Fruit fly (Drosophila melanogaster) whole organism, embryonic: ENCODE data around the gene CG5910.

Source experiments
- Abd-B ChIP-seq: fragments of 200-800 bp; sonication (Bioruptor generic); optimal IDR thresholded peaks from 2 replicates; lab custom pipeline; 2018; ENCODE audit warnings: missing biosample characterization, mild to moderate bottlenecking, missing genetic modification characterization, moderate library complexity
- CG1024 ChIP-seq: fragments of 200-800 bp; sonication (Bioruptor generic); IDR thresholded peaks from 2 replicates; pipeline ENCODE4 v1.3.6; 2022; ENCODE audit warnings: missing biosample characterization, missing genetic modification characterization
- CG10321 ChIP-seq: fragments of 200-800 bp; sonication (Bioruptor generic); IDR thresholded peaks from 2 replicates; pipeline ENCODE4 v1.3.6; 2022; ENCODE audit warnings: missing biosample characterization, missing genetic modification characterization
- CG10366 ChIP-seq: fragments of 200-800 bp; sonication (Bioruptor generic); IDR thresholded peaks from 2 replicates; pipeline ENCODE4 v1.3.6; 2022; ENCODE audit warnings: missing biosample characterization, missing genetic modification characterization
- CG10654 ChIP-seq: fragments of 200-800 bp; sonication (Bioruptor generic); optimal IDR thresholded peaks from 2 replicates; lab custom pipeline; 2016; ENCODE audit warnings: missing biosample characterization, missing genetic modification characterization
- CG11398 ChIP-seq: fragments of 200-800 bp; sonication (Bioruptor generic); optimal IDR thresholded peaks from 2 replicates; lab custom pipeline; 2016; ENCODE audit warnings: missing biosample characterization, missing genetic modification characterization
- CG11560 ChIP-seq: fragments of 200-800 bp; sonication (Bioruptor generic); IDR thresholded peaks from 3 replicates; pipeline ENCODE4 v1.3.6; 2022; ENCODE audit warnings: missing biosample characterization, missing genetic modification characterization
- CG12071 ChIP-seq: fragments of 200-800 bp; sonication (Bioruptor generic); optimal IDR thresholded peaks from 3 replicates; lab custom pipeline; 2018; ENCODE audit warnings: missing biosample characterization, mild to moderate bottlenecking, missing genetic modification characterization
- CG1529 ChIP-seq: fragments of 200-800 bp; sonication (Bioruptor generic); optimal IDR thresholded peaks from 3 replicates; lab custom pipeline; 2018; ENCODE audit warnings: missing biosample characterization, missing genetic modification characterization
- CG2199 ChIP-seq: fragments of 200-800 bp; sonication (Bioruptor generic); IDR thresholded peaks from 3 replicates; pipeline ENCODE4 v1.3.6; 2022; ENCODE audit warnings: missing biosample characterization, missing genetic modification characterization
- CG30020 ChIP-seq: fragments of 200-800 bp; optimal IDR thresholded peaks from 2 replicates; lab custom pipeline; 2019; ENCODE audit warnings: missing biosample characterization, mild to moderate bottlenecking, missing genetic modification characterization, moderate library complexity
- CG30403 ChIP-seq: fragments of 200-800 bp; sonication (Bioruptor generic); optimal IDR thresholded peaks from 3 replicates; lab custom pipeline; 2016; ENCODE audit warnings: missing biosample characterization, missing genetic modification characterization
- CG31388 ChIP-seq: fragments of 200-800 bp; sonication (Bioruptor generic); optimal IDR thresholded peaks from 2 replicates; lab custom pipeline; 2016; ENCODE audit warnings: missing biosample characterization, missing genetic modification characterization
- CG3847 ChIP-seq: fragments of 200-800 bp; sonication (Bioruptor generic); IDR thresholded peaks from 2 replicates; pipeline ENCODE4 v1.3.6; 2022; ENCODE audit warnings: missing biosample characterization, missing genetic modification characterization
- CG42726 ChIP-seq: fragments of 200-800 bp; sonication (Bioruptor generic); IDR thresholded peaks from 2 replicates; pipeline ENCODE4 v1.3.6; 2022; ENCODE audit warnings: missing biosample characterization, missing genetic modification characterization; ENCODE audit not compliant: partially characterized antibody
- CG7987 ChIP-seq: fragments of 200-800 bp; sonication (Bioruptor generic); optimal IDR thresholded peaks from 2 replicates; lab custom pipeline; 2018; ENCODE audit warnings: missing biosample characterization, mild to moderate bottlenecking, missing genetic modification characterization, moderate library complexity
- CG8290 ChIP-seq, 3 experiments: fragments of 200-800 bp; sonication (Bioruptor generic); optimal IDR thresholded peaks; 2 replicates each; lab custom pipeline; 2016 to 2019; ENCODE audit warnings: missing biosample characterization in 3 of 3, missing genetic modification characterization in 3 of 3, mild to moderate bottlenecking in 2 of 3, moderate library complexity in 1 of 3
- CG8944 ChIP-seq: fragments of 200-800 bp; sonication (Bioruptor generic); optimal IDR thresholded peaks from 3 replicates; lab custom pipeline; 2016; ENCODE audit warnings: missing biosample characterization, missing genetic modification characterization
- CG9817 ChIP-seq: fragments of 200-800 bp; sonication (Bioruptor generic); optimal IDR thresholded peaks from 2 replicates; lab custom pipeline; 2018; ENCODE audit warnings: missing biosample characterization, mild to moderate bottlenecking, missing genetic modification characterization, moderate library complexity
- CHES-1-like ChIP-seq: fragments of 200-800 bp; sonication (Bioruptor generic); optimal IDR thresholded peaks from 2 replicates; lab custom pipeline; 2016; ENCODE audit warnings: missing biosample characterization, missing genetic modification characterization
- D ChIP-seq, 2 experiments: fragments of 200-800 bp in 1 of 2; fragments of >200 bp in 1 of 2; sonication (Bioruptor generic) in 1 of 2; optimal IDR thresholded peaks; 2 replicates in 1 of 2; 3 replicates in 1 of 2; lab custom pipeline; 2017; ENCODE audit warnings: mild to moderate bottlenecking in 1 of 2, missing biosample characterization in 1 of 2, missing genetic modification characterization in 1 of 2, missing genetic modification reagents in 1 of 2
- Dbx ChIP-seq: fragments of 200-800 bp; sonication (Bioruptor generic); IDR thresholded peaks from 3 replicates; pipeline ENCODE4 v1.3.6; 2022; ENCODE audit warnings: missing biosample characterization, missing genetic modification characterization
- Dref ChIP-seq: fragments of 200-800 bp; sonication (Bioruptor generic); IDR thresholded peaks from 2 replicates; pipeline ENCODE4 v1.3.6; 2022; ENCODE audit warnings: missing biosample characterization, missing genetic modification characterization
- H15 ChIP-seq: fragments of 200-800 bp; sonication (Bioruptor generic); IDR thresholded peaks from 3 replicates; pipeline ENCODE4 v1.3.6; 2022; ENCODE audit warnings: missing biosample characterization, missing genetic modification characterization
- Hmr ChIP-seq: fragments of 200-800 bp; sonication (Bioruptor generic); optimal IDR thresholded peaks from 3 replicates; lab custom pipeline; 2017; ENCODE audit warnings: mild to moderate bottlenecking, missing biosample characterization, missing genetic modification reagents, missing genetic modification characterization
- Nf-YA ChIP-seq: fragments of 200-800 bp; sonication (Bioruptor generic); IDR thresholded peaks from 2 replicates; pipeline ENCODE4 v1.3.6; 2022; ENCODE audit warnings: missing biosample characterization, missing genetic modification characterization
- Ptx1 ChIP-seq: fragments of 200-800 bp; sonication (Bioruptor generic); IDR thresholded peaks from 2 replicates; pipeline ENCODE4 v1.3.6; 2022; ENCODE audit warnings: missing biosample characterization, missing genetic modification characterization
- Sox100B ChIP-seq: fragments of 200-800 bp; sonication (Bioruptor generic); optimal IDR thresholded peaks from 3 replicates; lab custom pipeline; 2018; ENCODE audit warnings: missing biosample characterization, mild to moderate bottlenecking, missing genetic modification characterization
- YL-1 ChIP-seq: fragments of 200-800 bp; sonication (Bioruptor generic); optimal IDR thresholded peaks from 3 replicates; lab custom pipeline; 2017; ENCODE audit warnings: missing biosample characterization, mild to moderate bottlenecking, missing genetic modification characterization
- ac ChIP-seq: fragments of 200-800 bp; sonication (Bioruptor generic); optimal IDR thresholded peaks from 3 replicates; lab custom pipeline; 2017; ENCODE audit warnings: missing biosample characterization, mild to moderate bottlenecking, missing genetic modification characterization
- btn ChIP-seq: fragments of 200-800 bp; sonication (Bioruptor generic); optimal IDR thresholded peaks from 2 replicates; lab custom pipeline; 2016; ENCODE audit warnings: missing biosample characterization, missing genetic modification characterization
- dmrt11E ChIP-seq: fragments of 200-800 bp; sonication (Bioruptor generic); optimal IDR thresholded peaks from 3 replicates; lab custom pipeline; 2018; ENCODE audit warnings: missing biosample characterization, mild to moderate bottlenecking, missing genetic modification characterization, moderate library complexity
- dysf ChIP-seq: fragments of 200-800 bp; sonication (Bioruptor generic); IDR thresholded peaks from 3 replicates; pipeline ENCODE4 v1.3.6; 2022; ENCODE audit warnings: missing biosample characterization, missing genetic modification characterization
- eyg ChIP-seq: fragments of 200-800 bp; sonication (Bioruptor generic); optimal IDR thresholded peaks from 3 replicates; lab custom pipeline; 2016; ENCODE audit warnings: missing biosample characterization, missing genetic modification characterization
- fru ChIP-seq: fragments of >200 bp; optimal IDR thresholded peaks from 2 replicates; lab custom pipeline; 2017
- gro ChIP-seq: fragments of 200-800 bp; sonication (Bioruptor generic); optimal IDR thresholded peaks from 2 replicates; lab custom pipeline; 2016; ENCODE audit warnings: missing biosample characterization, missing genetic modification characterization
- lov ChIP-seq, 2 experiments: fragments of 200-800 bp in 1 of 2; fragments of >200 bp in 1 of 2; sonication (Bioruptor generic) in 1 of 2; IDR thresholded peaks in 1 of 2; optimal IDR thresholded peaks in 1 of 2; 2 replicates in 1 of 2; 3 replicates in 1 of 2; pipeline versions ENCODE4 v1.3.6 to Lab custom; 2017 to 2022; ENCODE audit warnings: missing biosample characterization in 1 of 2, missing genetic modification characterization in 1 of 2
- nerfin-1 ChIP-seq: fragments of 200-800 bp; sonication (Bioruptor generic); optimal IDR thresholded peaks from 3 replicates; lab custom pipeline; 2019; ENCODE audit warnings: missing biosample characterization, mild to moderate bottlenecking, missing genetic modification characterization, moderate library complexity
- onecut ChIP-seq: fragments of 200-800 bp; sonication (Bioruptor generic); IDR thresholded peaks from 2 replicates; pipeline ENCODE4 v1.3.6; 2022; ENCODE audit warnings: missing biosample characterization, missing genetic modification characterization
- pros ChIP-seq: fragments of 200-800 bp; sonication (Bioruptor generic); optimal IDR thresholded peaks from 3 replicates; lab custom pipeline; 2019; ENCODE audit warnings: missing biosample characterization, mild to moderate bottlenecking, missing genetic modification characterization, moderate library complexity
- repo ChIP-seq: fragments of 200-800 bp; sonication (Bioruptor generic); optimal IDR thresholded peaks from 2 replicates; lab custom pipeline; 2016; ENCODE audit warnings: missing biosample characterization, missing genetic modification characterization
- seq ChIP-seq: fragments of 200-800 bp; sonication (Bioruptor generic); IDR thresholded peaks from 2 replicates; pipeline ENCODE4 v1.3.6; 2022; ENCODE audit warnings: missing biosample characterization, missing genetic modification characterization
- sna ChIP-seq: fragments of 200-800 bp; sonication (Bioruptor generic); IDR thresholded peaks from 2 replicates; pipeline ENCODE4 v1.3.6; 2022; ENCODE audit warnings: missing biosample characterization, missing genetic modification characterization; ENCODE audit not compliant: partially characterized antibody
- sug ChIP-seq: fragments of 200-800 bp; optimal IDR thresholded peaks from 2 replicates; lab custom pipeline; 2019; ENCODE audit warnings: missing biosample characterization, mild to moderate bottlenecking, missing genetic modification characterization, moderate library complexity
- twi ChIP-seq: fragments of 200-800 bp; optimal IDR thresholded peaks from 2 replicates; lab custom pipeline; 2019; ENCODE audit warnings: missing biosample characterization, mild to moderate bottlenecking, missing genetic modification characterization, moderate library complexity

The CG5910 gene

dm6 chr3L:20405337-20405887 lies 36.8 kb upstream of the CG5910 start (continued):
- no peak for TF ChIP-seq CG11560 (tag; lab: Robert Waterston, UW)
- peak; percentile 13 for TF ChIP-seq ac
- no peak for TF ChIP-seq CG1024 (GFP tag; lab: Robert Waterston, UW)
- TF ChIP-seq nerfin-1 (tag; lab: Kevin White, UChicago), result peak; percentile 8
- peak; percentile 82 for TF ChIP-seq D (optimal IDR thresholded peaks at IDR 0.05; lab: Kevin White, UChicago)
- no peak for TF ChIP-seq D (GFP tag; optimal IDR thresholded peaks at IDR 0.05; lab: Kevin White, UChicago)
- no peak for TF ChIP-seq repo (GFP tag; lab: Kevin White, UChicago)
- peak; percentile 19; the same call in 1 of the 3 replicates for TF ChIP-seq CG2199
- 0 out of 2 replicates have a peak, but pooled peaks have one; percentile 6 for TF ChIP-seq seq
- TF ChIP-seq pros (GFP tag; lab: Kevin White, UChicago), result peak; percentile 44
- TF ChIP-seq btn (GFP tag; lab: Kevin White, UChicago), result no peak
- TF ChIP-seq CG9817 (tag; lab: Kevin White, UChicago), result no peak
- peak; percentile 92 for TF ChIP-seq twi (tag; lab: Kevin White, UChicago)
- no peak for TF ChIP-seq CG10321 (GFP tag; lab: Robert Waterston, UW)
- TF ChIP-seq CHES-1-like (GFP tag; lab: Kevin White, UChicago), result no peak

- TF ChIP-seq Sox100B (GFP tag; lab: Kevin White, UChicago), result peak; percentile 29
- TF ChIP-seq Dbx (GFP tag; lab: Robert Waterston, UW), result no peak
- no peak for TF ChIP-seq CG31388 (GFP tag; lab: Kevin White, UChicago)
- no peak for TF ChIP-seq CG42726
- no peak for TF ChIP-seq lov (optimal IDR thresholded peaks at IDR 0.05; lab: Kevin White, UChicago)
- no peak for TF ChIP-seq lov (GFP tag; IDR thresholded peaks at IDR 0.05; lab: Robert Waterston, UW)
- no peak for TF ChIP-seq CG30403 (GFP tag; lab: Kevin White, UChicago)
- TF ChIP-seq YL-1 (GFP tag; lab: Kevin White, UChicago), result no peak
- TF ChIP-seq dysf (GFP tag; lab: Robert Waterston, UW), result 0 out of 3 replicates have a peak, but pooled peaks have one; percentile 9
- no peak for TF ChIP-seq CG10654
- peak; percentile 18 for TF ChIP-seq sug (tag; lab: Kevin White, UChicago)
- no peak for TF ChIP-seq nerfin-1 (tag; lab: Kevin White, UChicago)
- TF ChIP-seq CG3847 (GFP tag; lab: Robert Waterston, UW), result no peak
- TF ChIP-seq CG11398 (GFP tag; lab: Kevin White, UChicago), result no peak
- no peak for TF ChIP-seq CG30020 (tag; lab: Kevin White, UChicago)
- TF ChIP-seq CHES-1-like (GFP tag; lab: Kevin White, UChicago), result no peak
- no peak for TF ChIP-seq Nf-YA
- TF ChIP-seq Abd-B (GFP tag; lab: Kevin White, UChicago), result no peak
- no peak for TF ChIP-seq fru (lab: Kevin White, UChicago)
- TF ChIP-seq repo (GFP tag; lab: Kevin White, UChicago), result no peak
- TF ChIP-seq Dref (GFP tag; lab: Robert Waterston, UW), result no peak
- TF ChIP-seq CG12071, result peak; percentile 27
- no peak for TF ChIP-seq sna (GFP tag; lab: Robert Waterston, UW)
- no peak for TF ChIP-seq eyg (GFP tag; lab: Kevin White, UChicago)
- TF ChIP-seq CG8944, result no peak
- TF ChIP-seq CG7987 (GFP tag; lab: Kevin White, UChicago), result peak; percentile 61
- TF ChIP-seq CG10366 (GFP tag; lab: Robert Waterston, UW), result no peak
- TF ChIP-seq H15 (GFP tag; lab: Robert Waterston, UW), result no peak
- TF ChIP-seq CG1529 (GFP tag; lab: Kevin White, UChicago), result peak; percentile 14
- TF ChIP-seq onecut (GFP tag; lab: Robert Waterston, UW), result no peak
- TF ChIP-seq CG8290 (GFP tag; optimal IDR thresholded peaks at IDR 0.05; lab: Kevin White, UChicago), result no peak
- peak in 1 of 2 experiments; percentile 34 for TF ChIP-seq CG8290 (tag; optimal IDR thresholded peaks at IDR 0.05; lab: Kevin White, UChicago)
- TF ChIP-seq gro (GFP tag; lab: Kevin White, UChicago), result no peak
- TF ChIP-seq dmrt11E, result no peak
- TF ChIP-seq Hmr (GFP tag; lab: Kevin White, UChicago), result peak; percentile 49
- TF ChIP-seq Ptx1, result no peak
Observed at dm6 chr3L:20405971-20406948, 36.0 kb upstream of the CG5910 start.
